Fruit fly (Drosophila melanogaster) whole organism, embryonic: ENCODE results near the gene FucTD.

Experiments
- Antp ChIP-seq: fragments of 200-800 bp; sonication (Bioruptor generic); optimal IDR thresholded peaks from 3 replicates; lab custom pipeline; 2016; ENCODE audit warnings: missing biosample characterization, missing genetic modification characterization
- BEAF-32 ChIP-seq: fragments of 200-800 bp; sonication (Bioruptor generic); optimal IDR thresholded peaks from 3 replicates; lab custom pipeline; 2017; ENCODE audit warnings: missing biosample characterization, missing genetic modification characterization, mild to moderate bottlenecking, moderate library complexity, missing genetic modification reagents
- Bdp1 ChIP-seq: fragments of 200-800 bp; sonication (Bioruptor generic); optimal IDR thresholded peaks from 3 replicates; lab custom pipeline; 2016; ENCODE audit warnings: missing biosample characterization, missing genetic modification characterization
- CG1024 ChIP-seq: fragments of 200-800 bp; sonication (Bioruptor generic); IDR thresholded peaks from 2 replicates; pipeline ENCODE4 v1.3.6; 2022; ENCODE audit warnings: missing biosample characterization, missing genetic modification characterization
- CG11398 ChIP-seq: fragments of 200-800 bp; sonication (Bioruptor generic); optimal IDR thresholded peaks from 2 replicates; lab custom pipeline; 2016; ENCODE audit warnings: missing biosample characterization, missing genetic modification characterization
- CG11560 ChIP-seq: fragments of 200-800 bp; sonication (Bioruptor generic); IDR thresholded peaks from 3 replicates; pipeline ENCODE4 v1.3.6; 2022; ENCODE audit warnings: missing biosample characterization, missing genetic modification characterization
- CG12104 ChIP-seq: fragments of 200-800 bp; sonication (Bioruptor generic); optimal IDR thresholded peaks from 3 replicates; lab custom pipeline; 2016; ENCODE audit warnings: missing biosample characterization, missing genetic modification characterization
- CG14710 ChIP-seq: fragments of 200-800 bp; sonication (Bioruptor generic); optimal IDR thresholded peaks from 3 replicates; lab custom pipeline; 2019; ENCODE audit warnings: missing biosample characterization, mild to moderate bottlenecking, missing genetic modification characterization, moderate library complexity
- CG15514 ChIP-seq: fragments of 200-800 bp; sonication (Bioruptor generic); optimal IDR thresholded peaks from 3 replicates; lab custom pipeline; 2017; ENCODE audit warnings: missing biosample characterization, missing genetic modification characterization, mild to moderate bottlenecking, moderate library complexity, missing genetic modification reagents
- CG1603 ChIP-seq: fragments of 200-800 bp; sonication (Bioruptor generic); optimal IDR thresholded peaks from 2 replicates; lab custom pipeline; 2019; ENCODE audit warnings: missing biosample characterization, mild to moderate bottlenecking, missing genetic modification characterization, moderate library complexity
- CG17612 ChIP-seq: fragments of 200-800 bp; sonication (Bioruptor generic); IDR thresholded peaks from 2 replicates; pipeline ENCODE4 v1.3.6; 2022; ENCODE audit warnings: missing biosample characterization, missing genetic modification characterization
- CG18764 ChIP-seq: fragments of 200-800 bp; sonication (Bioruptor generic); optimal IDR thresholded peaks from 3 replicates; lab custom pipeline; 2016; ENCODE audit warnings: missing biosample characterization, missing genetic modification characterization
- CG2116 ChIP-seq: fragments of 200-800 bp; sonication (Bioruptor generic); optimal IDR thresholded peaks from 3 replicates; lab custom pipeline; 2018; ENCODE audit warnings: missing biosample characterization, mild to moderate bottlenecking, missing genetic modification characterization
- CG2199 ChIP-seq: fragments of 200-800 bp; sonication (Bioruptor generic); IDR thresholded peaks from 3 replicates; pipeline ENCODE4 v1.3.6; 2022; ENCODE audit warnings: missing biosample characterization, missing genetic modification characterization
- CG2712 ChIP-seq: fragments of 200-800 bp; optimal IDR thresholded peaks from 3 replicates; lab custom pipeline; 2019; ENCODE audit warnings: missing biosample characterization, mild to moderate bottlenecking, missing genetic modification characterization, moderate library complexity
- CG2875 ChIP-seq: fragments of 200-800 bp; sonication (Bioruptor generic); optimal IDR thresholded peaks from 2 replicates; lab custom pipeline; 2017; ENCODE audit warnings: missing biosample characterization, mild to moderate bottlenecking, missing genetic modification characterization, missing genetic modification reagents
- CG32772 ChIP-seq: fragments of 200-800 bp; sonication (Bioruptor generic); IDR thresholded peaks from 2 replicates; pipeline ENCODE4 v1.3.6; 2022; ENCODE audit warnings: missing biosample characterization, missing genetic modification characterization
- CG33213 ChIP-seq: fragments of 200-800 bp; sonication (Bioruptor generic); optimal IDR thresholded peaks from 3 replicates; lab custom pipeline; 2016; ENCODE audit warnings: missing biosample characterization, missing genetic modification characterization
- CG3995 ChIP-seq: fragments of 200-800 bp; sonication (Bioruptor generic); optimal IDR thresholded peaks from 3 replicates; lab custom pipeline; 2016; ENCODE audit warnings: missing biosample characterization, missing genetic modification characterization
- CG7556 ChIP-seq: fragments of 200-800 bp; sonication (Bioruptor generic); optimal IDR thresholded peaks from 2 replicates; lab custom pipeline; 2017; ENCODE audit warnings: missing biosample characterization, mild to moderate bottlenecking, missing genetic modification characterization
- CG7963 ChIP-seq: fragments of 200-800 bp; sonication (Bioruptor generic); IDR thresholded peaks from 3 replicates; pipeline ENCODE4 v1.3.6; 2022; ENCODE audit warnings: missing biosample characterization, missing genetic modification characterization; ENCODE audit not compliant: partially characterized antibody
- CG8388 ChIP-seq: fragments of 200-800 bp; sonication (Bioruptor generic); optimal IDR thresholded peaks from 2 replicates; lab custom pipeline; 2019; ENCODE audit warnings: missing biosample characterization, mild to moderate bottlenecking, missing genetic modification characterization, moderate library complexity
- CG8478 ChIP-seq: fragments of >200 bp; optimal IDR thresholded peaks from 2 replicates; lab custom pipeline; 2018
- CG8944 ChIP-seq: fragments of 200-800 bp; sonication (Bioruptor generic); optimal IDR thresholded peaks from 3 replicates; lab custom pipeline; 2016; ENCODE audit warnings: missing biosample characterization, missing genetic modification characterization
- Dad ChIP-seq: fragments of 200-800 bp; sonication (Bioruptor generic); optimal IDR thresholded peaks from 3 replicates; lab custom pipeline; 2016; ENCODE audit warnings: missing biosample characterization, missing genetic modification characterization
- Dbx ChIP-seq: fragments of 200-800 bp; sonication (Bioruptor generic); IDR thresholded peaks from 3 replicates; pipeline ENCODE4 v1.3.6; 2022; ENCODE audit warnings: missing biosample characterization, missing genetic modification characterization
- Doc3 ChIP-seq: fragments of 200-800 bp; sonication (Bioruptor generic); IDR thresholded peaks from 3 replicates; pipeline ENCODE4 v1.3.6; 2022; ENCODE audit warnings: missing biosample characterization, missing genetic modification characterization; ENCODE audit not compliant: partially characterized antibody
- Drgx ChIP-seq: fragments of 200-800 bp; sonication (Bioruptor generic); IDR thresholded peaks from 2 replicates; pipeline ENCODE4 v1.3.6; 2022; ENCODE audit warnings: missing biosample characterization, missing genetic modification characterization
- E2f1 ChIP-seq: fragments of 200-800 bp; sonication (Bioruptor generic); IDR thresholded peaks from 2 replicates; pipeline ENCODE4 v1.3.6; 2022; ENCODE audit warnings: missing biosample characterization, missing genetic modification characterization
- Hand ChIP-seq: fragments of 200-800 bp; sonication (Bioruptor generic); optimal IDR thresholded peaks from 2 replicates; lab custom pipeline; 2017; ENCODE audit warnings: mild to moderate bottlenecking, missing biosample characterization, missing genetic modification reagents, missing genetic modification characterization
- HmgZ ChIP-seq: fragments of 200-800 bp; sonication (Bioruptor generic); optimal IDR thresholded peaks from 2 replicates; lab custom pipeline; 2018; ENCODE audit warnings: missing biosample characterization, mild to moderate bottlenecking, missing genetic modification characterization
- Hmx ChIP-seq: fragments of 200-800 bp; sonication (Bioruptor generic); optimal IDR thresholded peaks from 2 replicates; lab custom pipeline; 2016; ENCODE audit warnings: missing biosample characterization, missing genetic modification characterization
- Hr51 ChIP-seq, 2 experiments: fragments of 200-800 bp; sonication (Bioruptor generic); optimal IDR thresholded peaks; 2 replicates in 1 of 2; 3 replicates in 1 of 2; lab custom pipeline; 2016 to 2018; ENCODE audit warnings: missing biosample characterization in 2 of 2, missing genetic modification characterization in 2 of 2, mild to moderate bottlenecking in 1 of 2, moderate library complexity in 1 of 2
- NFAT ChIP-seq: fragments of 200-800 bp; sonication (Bioruptor generic); IDR thresholded peaks from 2 replicates; pipeline ENCODE4 v1.3.6; 2022; ENCODE audit warnings: missing biosample characterization, missing genetic modification characterization
- Oli ChIP-seq: fragments of 200-800 bp; sonication (Bioruptor generic); optimal IDR thresholded peaks from 2 replicates; lab custom pipeline; 2018; ENCODE audit warnings: missing biosample characterization, mild to moderate bottlenecking, missing genetic modification characterization, moderate library complexity
- Sry-β ChIP-seq: fragments of 200-800 bp; sonication (Bioruptor generic); optimal IDR thresholded peaks from 2 replicates; lab custom pipeline; 2018; ENCODE audit warnings: missing biosample characterization, mild to moderate bottlenecking, missing genetic modification characterization, moderate library complexity
- ac ChIP-seq: fragments of 200-800 bp; sonication (Bioruptor generic); optimal IDR thresholded peaks from 3 replicates; lab custom pipeline; 2017; ENCODE audit warnings: missing biosample characterization, mild to moderate bottlenecking, missing genetic modification characterization
- ap ChIP-seq: fragments of 200-800 bp; sonication (Bioruptor generic); IDR thresholded peaks from 2 replicates; pipeline ENCODE4 v1.3.6; 2022; ENCODE audit warnings: missing biosample characterization, missing genetic modification characterization
- bigmax ChIP-seq: fragments of 200-800 bp; sonication (Bioruptor generic); optimal IDR thresholded peaks from 2 replicates; lab custom pipeline; 2018; ENCODE audit warnings: missing biosample characterization, mild to moderate bottlenecking, missing genetic modification characterization
- crc ChIP-seq: fragments of 200-800 bp; sonication (Bioruptor generic); optimal IDR thresholded peaks from 2 replicates; lab custom pipeline; 2016; ENCODE audit warnings: missing biosample characterization, missing genetic modification characterization
- dati ChIP-seq: fragments of 200-800 bp; sonication (Bioruptor generic); IDR thresholded peaks from 2 replicates; pipeline ENCODE4 v1.3.6; 2022; ENCODE audit warnings: missing biosample characterization, missing genetic modification characterization
- eyg ChIP-seq: fragments of 200-800 bp; sonication (Bioruptor generic); optimal IDR thresholded peaks from 3 replicates; lab custom pipeline; 2016; ENCODE audit warnings: missing biosample characterization, missing genetic modification characterization
- fru ChIP-seq: fragments of >200 bp; optimal IDR thresholded peaks from 2 replicates; lab custom pipeline; 2017
- gcm ChIP-seq: fragments of 200-800 bp; sonication (Bioruptor generic); optimal IDR thresholded peaks from 2 replicates; lab custom pipeline; 2019; ENCODE audit warnings: missing biosample characterization, mild to moderate bottlenecking, missing genetic modification characterization, moderate library complexity
- jigr1 ChIP-seq: fragments of 200-800 bp; sonication (Bioruptor generic); IDR thresholded peaks from 3 replicates; pipeline ENCODE4 v1.3.6; 2022; ENCODE audit warnings: missing biosample characterization, missing genetic modification characterization
- luna ChIP-seq: fragments of 200-800 bp; sonication (Bioruptor generic); optimal IDR thresholded peaks from 2 replicates; lab custom pipeline; 2016; ENCODE audit warnings: missing biosample characterization, missing genetic modification characterization
- nau ChIP-seq: fragments of 200-800 bp; sonication (Bioruptor generic); optimal IDR thresholded peaks from 3 replicates; lab custom pipeline; 2017; ENCODE audit warnings: missing biosample characterization, mild to moderate bottlenecking, missing genetic modification characterization, missing genetic modification reagents
- nerfin-1 ChIP-seq: fragments of 200-800 bp; sonication (Bioruptor generic); optimal IDR thresholded peaks from 3 replicates; lab custom pipeline; 2019; ENCODE audit warnings: missing biosample characterization, mild to moderate bottlenecking, missing genetic modification characterization, moderate library complexity
- odd ChIP-seq: fragments of 200-800 bp; sonication (Bioruptor generic); optimal IDR thresholded peaks from 2 replicates; lab custom pipeline; 2017; ENCODE audit warnings: missing biosample characterization, mild to moderate bottlenecking, missing genetic modification characterization
- shn ChIP-seq: fragments of 200-800 bp; sonication (Bioruptor generic); optimal IDR thresholded peaks from 3 replicates; lab custom pipeline; 2016; ENCODE audit warnings: missing biosample characterization, missing genetic modification characterization
- sob ChIP-seq: fragments of 200-800 bp; sonication (Bioruptor generic); IDR thresholded peaks from 2 replicates; pipeline ENCODE4 v1.3.6; 2022; ENCODE audit warnings: missing biosample characterization, missing genetic modification characterization
- zf30C ChIP-seq: fragments of 200-800 bp; sonication (Bioruptor generic); optimal IDR thresholded peaks from 3 replicates; lab custom pipeline; 2018; ENCODE audit warnings: missing biosample characterization, mild to moderate bottlenecking, missing genetic modification characterization

Gene FucTD

DNA sequence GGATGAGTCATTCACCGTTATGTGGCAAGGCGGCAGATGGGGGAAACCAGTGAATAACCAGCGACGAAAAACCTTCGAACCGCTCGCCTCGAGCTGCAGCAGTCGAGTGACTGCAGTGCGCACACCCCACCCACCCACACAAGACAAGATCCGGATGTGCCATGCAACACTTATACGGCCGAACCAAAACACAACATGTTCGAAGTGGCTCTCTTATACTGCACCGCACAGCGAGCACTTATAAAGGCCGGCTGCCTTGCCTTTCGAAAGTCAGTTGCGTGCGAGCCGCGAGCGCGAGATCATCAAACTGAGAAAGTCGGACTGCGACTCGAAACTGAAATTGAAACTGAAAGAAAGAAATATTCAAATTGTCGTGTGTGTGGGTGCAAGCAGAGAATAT lies 47.5 kb downstream of the FucTD start, which contains the start of gene rho (continued):
- TF ChIP-seq CG7963 (GFP tag; lab: Robert Waterston, UW) (no peak), Dbx (GFP tag; lab: Robert Waterston, UW) (0 out of 3 replicates have a peak, but pooled peaks have one; percentile 50), zf30C (GFP tag; lab: Kevin White, UChicago) (peak; percentile 31), fru (lab: Kevin White, UChicago) (no peak), Antp (GFP tag; lab: Kevin White, UChicago) (peak; percentile 60), dati (GFP tag; lab: Robert Waterston, UW) (no peak), Doc3 (GFP tag; lab: Robert Waterston, UW) (no peak), NFAT (GFP tag; lab: Robert Waterston, UW) (peak; percentile 62; the same call in 1 of the 2 replicates), E2f1 (GFP tag; lab: Robert Waterston, UW) (no peak), CG2116 (GFP tag; lab: Kevin White, UChicago) (no peak), Drgx (GFP tag; lab: Robert Waterston, UW) (peak; percentile 51), Hr51 (GFP tag; optimal IDR thresholded peaks at IDR 0.05; lab: Kevin White, UChicago) (peak in 1 of 2 experiments; percentile 42), shn (GFP tag; lab: Kevin White, UChicago) (peak; percentile 9), BEAF-32 (GFP tag; lab: Kevin White, UChicago) (no peak), eyg (peak; percentile 8), HmgZ (tag; lab: Kevin White, UChicago) (no peak), ac (no peak), CG14710 (tag; lab: Kevin White, UChicago) (no peak), CG32772 (GFP tag; lab: Robert Waterston, UW) (no peak), sob (GFP tag; lab: Robert Waterston, UW) (peak; percentile 58; the same call in 1 of the 2 replicates), CG11560 (no peak), Dad (peak; percentile 23), CG11398 (GFP tag; lab: Kevin White, UChicago) (peak; percentile 12), Sry-β (no peak), jigr1 (GFP tag; lab: Robert Waterston, UW) (no peak), CG17612 (GFP tag; lab: Robert Waterston, UW) (no peak), odd (no peak), CG1603 (tag; lab: Kevin White, UChicago) (peak; percentile 17), CG7556 (GFP tag; lab: Kevin White, UChicago) (no peak), CG8944 (GFP tag; lab: Kevin White, UChicago) (no peak), nerfin-1 (tag; lab: Kevin White, UChicago) (peak; percentile 15), luna (GFP tag; lab: Kevin White, UChicago) (no peak), CG2875 (GFP tag; lab: Kevin White, UChicago) (no peak), ap (GFP tag; lab: Robert Waterston, UW) (no peak), CG8388 (GFP tag; lab: Kevin White, UChicago) (no peak), CG15514 (GFP tag; lab: Kevin White, UChicago) (no peak), CG3995 (GFP tag; lab: Kevin White, UChicago) (no peak), Oli (no peak), CG1024 (GFP tag; lab: Robert Waterston, UW) (peak; percentile 4; the same call in 1 of the 2 replicates), CG33213 (peak; percentile 29), crc (GFP tag; lab: Kevin White, UChicago) (no peak), bigmax (no peak), CG18764 (GFP tag; lab: Kevin White, UChicago) (no peak), Hmx (GFP tag; lab: Kevin White, UChicago) (no peak), gcm (GFP tag; lab: Kevin White, UChicago) (no peak), Bdp1 (GFP tag; lab: Kevin White, UChicago) (no peak), CG2199 (GFP tag; lab: Robert Waterston, UW) (peak; percentile 54; the same call in 1 of the 3 replicates), nau (no peak), CG8478 (lab: Kevin White, UChicago) (no peak), Hand (GFP tag; lab: Kevin White, UChicago) (no peak), CG12104 (GFP tag; lab: Kevin White, UChicago) (no peak), CG2712 (tag; lab: Kevin White, UChicago) (peak; percentile 54)
